Fruit fly (Drosophila melanogaster) whole organism, embryonic: Measurements from ENCODE around the gene AcCoAS.

Source experiments
- CG10147 ChIP-seq: fragments of 200-800 bp; sonication (Bioruptor generic); optimal IDR thresholded peaks from 2 replicates; lab custom pipeline; 2019; ENCODE audit warnings: missing biosample characterization, mild to moderate bottlenecking, missing genetic modification characterization, moderate library complexity
- CG10321 ChIP-seq: fragments of 200-800 bp; sonication (Bioruptor generic); IDR thresholded peaks from 2 replicates; pipeline ENCODE4 v1.3.6; 2022; ENCODE audit warnings: missing biosample characterization, missing genetic modification characterization
- CG12104 ChIP-seq: fragments of 200-800 bp; sonication (Bioruptor generic); optimal IDR thresholded peaks from 3 replicates; lab custom pipeline; 2016; ENCODE audit warnings: missing biosample characterization, missing genetic modification characterization
- CG13894 ChIP-seq: fragments of 200-800 bp; sonication (Bioruptor generic); optimal IDR thresholded peaks from 3 replicates; lab custom pipeline; 2018; ENCODE audit warnings: missing biosample characterization, mild to moderate bottlenecking, missing genetic modification characterization, moderate library complexity
- CG15479 ChIP-seq: fragments of 200-800 bp; sonication (Bioruptor generic); optimal IDR thresholded peaks from 3 replicates; lab custom pipeline; 2019; ENCODE audit warnings: missing biosample characterization, mild to moderate bottlenecking, missing genetic modification characterization, moderate library complexity
- CG2678 ChIP-seq: fragments of 200-800 bp; sonication (Bioruptor generic); optimal IDR thresholded peaks from 3 replicates; lab custom pipeline; 2019; ENCODE audit warnings: missing biosample characterization, mild to moderate bottlenecking, missing genetic modification characterization, moderate library complexity
- CG2712 ChIP-seq: fragments of 200-800 bp; optimal IDR thresholded peaks from 3 replicates; lab custom pipeline; 2019; ENCODE audit warnings: missing biosample characterization, mild to moderate bottlenecking, missing genetic modification characterization, moderate library complexity
- CG6854 ChIP-seq: fragments of 200-800 bp; sonication (Bioruptor generic); optimal IDR thresholded peaks from 3 replicates; lab custom pipeline; 2017; ENCODE audit warnings: missing biosample characterization, mild to moderate bottlenecking, missing genetic modification characterization
- CG7556 ChIP-seq: fragments of 200-800 bp; sonication (Bioruptor generic); optimal IDR thresholded peaks from 2 replicates; lab custom pipeline; 2017; ENCODE audit warnings: missing biosample characterization, mild to moderate bottlenecking, missing genetic modification characterization
- CG7928 ChIP-seq: fragments of 200-800 bp; sonication (Bioruptor generic); optimal IDR thresholded peaks from 2 replicates; lab custom pipeline; 2017; ENCODE audit warnings: missing biosample characterization, mild to moderate bottlenecking, missing genetic modification characterization
- CG8388 ChIP-seq: fragments of 200-800 bp; sonication (Bioruptor generic); optimal IDR thresholded peaks from 2 replicates; lab custom pipeline; 2019; ENCODE audit warnings: missing biosample characterization, mild to moderate bottlenecking, missing genetic modification characterization, moderate library complexity
- CG8924 ChIP-seq: fragments of 200-800 bp; optimal IDR thresholded peaks from 3 replicates; lab custom pipeline; 2019; ENCODE audit warnings: missing biosample characterization, mild to moderate bottlenecking, missing genetic modification characterization, moderate library complexity
- CoRest ChIP-seq: fragments of 200-800 bp; sonication (Bioruptor generic); optimal IDR thresholded peaks from 3 replicates; lab custom pipeline; 2018; ENCODE audit warnings: missing biosample characterization, mild to moderate bottlenecking, missing genetic modification characterization, moderate library complexity
- Dfd ChIP-seq, 2 experiments: fragments of >200 bp; optimal IDR thresholded peaks; 2 replicates each; lab custom pipeline; 2017; ENCODE audit warnings: missing biosample characterization in 2 of 2, missing genetic modification characterization in 2 of 2
- Dp ChIP-seq: fragments of 200-800 bp; sonication (Bioruptor generic); optimal IDR thresholded peaks from 2 replicates; lab custom pipeline; 2018; ENCODE audit warnings: missing biosample characterization, mild to moderate bottlenecking, missing genetic modification characterization, moderate library complexity
- Eip74EF ChIP-seq, 2 experiments: fragments of 200-800 bp in 1 of 2; fragments of >200 bp in 1 of 2; sonication (Bioruptor generic) in 1 of 2; optimal IDR thresholded peaks; 2 replicates each; lab custom pipeline; 2017 to 2019; ENCODE audit warnings: missing biosample characterization in 2 of 2, missing genetic modification characterization in 2 of 2, mild to moderate bottlenecking in 1 of 2, moderate library complexity in 1 of 2
- GATAe ChIP-seq: fragments of 200-800 bp; sonication (Bioruptor generic); conservative IDR thresholded peaks from 2 replicates; pipeline ENCODE4 v1.3.6; 2022; ENCODE audit warnings: missing biosample characterization, missing genetic modification characterization
- Gug ChIP-seq: fragments of 200-800 bp; sonication (Bioruptor generic); IDR thresholded peaks from 4 replicates; pipeline ENCODE4 v1.3.6; 2022; ENCODE audit warnings: missing biosample characterization, missing genetic modification characterization
- HHEX ChIP-seq: fragments of 200-800 bp; sonication (Bioruptor generic); optimal IDR thresholded peaks from 3 replicates; lab custom pipeline; 2017; ENCODE audit warnings: missing biosample characterization, mild to moderate bottlenecking, missing genetic modification characterization, missing genetic modification reagents
- HmgD ChIP-seq: fragments of 200-800 bp; sonication (Bioruptor generic); optimal IDR thresholded peaks from 3 replicates; lab custom pipeline; 2016; ENCODE audit warnings: missing biosample characterization, missing genetic modification characterization
- Mes4 ChIP-seq: fragments of 200-800 bp; sonication (Bioruptor generic); optimal IDR thresholded peaks from 2 replicates; lab custom pipeline; 2016; ENCODE audit warnings: missing biosample characterization, missing genetic modification characterization
- Oli ChIP-seq: fragments of 200-800 bp; sonication (Bioruptor generic); optimal IDR thresholded peaks from 2 replicates; lab custom pipeline; 2018; ENCODE audit warnings: missing biosample characterization, mild to moderate bottlenecking, missing genetic modification characterization, moderate library complexity
- Poxn ChIP-seq: fragments of 200-800 bp; sonication (Bioruptor generic); IDR thresholded peaks from 2 replicates; pipeline ENCODE4 v1.3.6; 2022; ENCODE audit warnings: missing biosample characterization, missing genetic modification characterization
- Sry-δ ChIP-seq: fragments of 200-800 bp; sonication (Bioruptor generic); optimal IDR thresholded peaks from 2 replicates; lab custom pipeline; 2016; ENCODE audit warnings: missing biosample characterization, missing genetic modification characterization
- Taf1 ChIP-seq: fragments of 200-800 bp; sonication (Bioruptor generic); IDR thresholded peaks from 2 replicates; pipeline ENCODE4 v1.3.6; 2022; ENCODE audit warnings: missing biosample characterization, missing genetic modification characterization
- cg ChIP-seq: fragments of 200-800 bp; sonication (Bioruptor generic); optimal IDR thresholded peaks from 3 replicates; lab custom pipeline; 2019; ENCODE audit warnings: missing biosample characterization, mild to moderate bottlenecking, missing genetic modification characterization, moderate library complexity
- chm ChIP-seq: fragments of 200-800 bp; sonication (Bioruptor generic); IDR thresholded peaks from 2 replicates; pipeline ENCODE4 v1.3.6; 2022; ENCODE audit warnings: missing biosample characterization, missing genetic modification characterization
- crol ChIP-seq: fragments of 200-800 bp; sonication (Bioruptor generic); IDR thresholded peaks from 2 replicates; pipeline ENCODE4 v1.3.6; 2022; ENCODE audit warnings: missing biosample characterization, missing genetic modification characterization
- dati ChIP-seq: fragments of 200-800 bp; sonication (Bioruptor generic); IDR thresholded peaks from 2 replicates; pipeline ENCODE4 v1.3.6; 2022; ENCODE audit warnings: missing biosample characterization, missing genetic modification characterization
- dpn ChIP-seq, 2 experiments: fragments of 200-800 bp; sonication (Bioruptor generic); optimal IDR thresholded peaks; 3 replicates each; lab custom pipeline; 2016; ENCODE audit warnings: missing biosample characterization in 2 of 2, missing genetic modification characterization in 2 of 2
- en ChIP-seq: fragments of 200-800 bp; sonication (Bioruptor generic); optimal IDR thresholded peaks from 2 replicates; lab custom pipeline; 2016; ENCODE audit warnings: missing biosample characterization, missing genetic modification characterization
- esg ChIP-seq: fragments of 200-800 bp; sonication (Bioruptor generic); conservative IDR thresholded peaks from 2 replicates; pipeline ENCODE4 v1.3.6; 2022; ENCODE audit warnings: missing biosample characterization, missing genetic modification characterization
- gcm ChIP-seq: fragments of 200-800 bp; sonication (Bioruptor generic); optimal IDR thresholded peaks from 2 replicates; lab custom pipeline; 2019; ENCODE audit warnings: missing biosample characterization, mild to moderate bottlenecking, missing genetic modification characterization, moderate library complexity
- lola ChIP-seq, 3 experiments: fragments of >200 bp in 2 of 3; fragments of 200-800 bp in 1 of 3; sonication (Bioruptor generic) in 1 of 3; optimal IDR thresholded peaks; 2 replicates each; lab custom pipeline; 2017 to 2019; ENCODE audit warnings: missing biosample characterization in 3 of 3, missing genetic modification characterization in 3 of 3, mild to moderate bottlenecking in 1 of 3, moderate library complexity in 1 of 3
- mirr ChIP-seq: fragments of 200-800 bp; sonication (Bioruptor generic); optimal IDR thresholded peaks from 3 replicates; lab custom pipeline; 2018; ENCODE audit warnings: missing biosample characterization, mild to moderate bottlenecking, missing genetic modification characterization
- mld ChIP-seq: fragments of 200-800 bp; sonication (Bioruptor generic); IDR thresholded peaks from 3 replicates; pipeline ENCODE4 v1.3.6; 2022; ENCODE audit warnings: missing biosample characterization, missing genetic modification characterization; ENCODE audit not compliant: partially characterized antibody
- nom ChIP-seq: fragments of 200-800 bp; sonication (Bioruptor generic); optimal IDR thresholded peaks from 2 replicates; lab custom pipeline; 2017; ENCODE audit warnings: missing biosample characterization, missing genetic modification characterization, mild to moderate bottlenecking, moderate library complexity, missing genetic modification reagents
- oc ChIP-seq: fragments of 200-800 bp; sonication (Bioruptor generic); optimal IDR thresholded peaks from 2 replicates; lab custom pipeline; 2018; ENCODE audit warnings: missing biosample characterization, mild to moderate bottlenecking, missing genetic modification characterization, moderate library complexity
- odd ChIP-seq: fragments of 200-800 bp; sonication (Bioruptor generic); optimal IDR thresholded peaks from 2 replicates; lab custom pipeline; 2017; ENCODE audit warnings: missing biosample characterization, mild to moderate bottlenecking, missing genetic modification characterization
- pho ChIP-seq: fragments of 200-800 bp; sonication (Bioruptor generic); optimal IDR thresholded peaks from 2 replicates; lab custom pipeline; 2016; ENCODE audit warnings: missing biosample characterization, missing genetic modification characterization
- salm ChIP-seq: fragments of 200-800 bp; sonication (Bioruptor generic); optimal IDR thresholded peaks from 2 replicates; lab custom pipeline; 2018; ENCODE audit warnings: missing biosample characterization, mild to moderate bottlenecking, missing genetic modification characterization
- sqz ChIP-seq: fragments of 200-800 bp; sonication (Bioruptor generic); optimal IDR thresholded peaks from 3 replicates; lab custom pipeline; 2018; ENCODE audit warnings: missing biosample characterization, mild to moderate bottlenecking, missing genetic modification characterization
- tna ChIP-seq: fragments of 200-800 bp; sonication (Bioruptor generic); IDR thresholded peaks from 2 replicates; pipeline ENCODE4 v1.3.6; 2022; ENCODE audit warnings: missing biosample characterization, missing genetic modification characterization; ENCODE audit not compliant: partially characterized antibody
- twi ChIP-seq: fragments of 200-800 bp; optimal IDR thresholded peaks from 2 replicates; lab custom pipeline; 2019; ENCODE audit warnings: missing biosample characterization, mild to moderate bottlenecking, missing genetic modification characterization, moderate library complexity
- tx ChIP-seq: fragments of 200-800 bp; sonication (Bioruptor generic); optimal IDR thresholded peaks from 2 replicates; lab custom pipeline; 2016; ENCODE audit warnings: missing biosample characterization, missing genetic modification characterization
- vvl ChIP-seq: fragments of 200-800 bp; sonication (Bioruptor generic); IDR thresholded peaks from 2 replicates; pipeline ENCODE4 v1.3.6; 2022; ENCODE audit warnings: missing biosample characterization, missing genetic modification characterization
- yki ChIP-seq: fragments of >200 bp; optimal IDR thresholded peaks from 3 replicates; lab custom pipeline; 2018

AcCoAS gene

DNA sequence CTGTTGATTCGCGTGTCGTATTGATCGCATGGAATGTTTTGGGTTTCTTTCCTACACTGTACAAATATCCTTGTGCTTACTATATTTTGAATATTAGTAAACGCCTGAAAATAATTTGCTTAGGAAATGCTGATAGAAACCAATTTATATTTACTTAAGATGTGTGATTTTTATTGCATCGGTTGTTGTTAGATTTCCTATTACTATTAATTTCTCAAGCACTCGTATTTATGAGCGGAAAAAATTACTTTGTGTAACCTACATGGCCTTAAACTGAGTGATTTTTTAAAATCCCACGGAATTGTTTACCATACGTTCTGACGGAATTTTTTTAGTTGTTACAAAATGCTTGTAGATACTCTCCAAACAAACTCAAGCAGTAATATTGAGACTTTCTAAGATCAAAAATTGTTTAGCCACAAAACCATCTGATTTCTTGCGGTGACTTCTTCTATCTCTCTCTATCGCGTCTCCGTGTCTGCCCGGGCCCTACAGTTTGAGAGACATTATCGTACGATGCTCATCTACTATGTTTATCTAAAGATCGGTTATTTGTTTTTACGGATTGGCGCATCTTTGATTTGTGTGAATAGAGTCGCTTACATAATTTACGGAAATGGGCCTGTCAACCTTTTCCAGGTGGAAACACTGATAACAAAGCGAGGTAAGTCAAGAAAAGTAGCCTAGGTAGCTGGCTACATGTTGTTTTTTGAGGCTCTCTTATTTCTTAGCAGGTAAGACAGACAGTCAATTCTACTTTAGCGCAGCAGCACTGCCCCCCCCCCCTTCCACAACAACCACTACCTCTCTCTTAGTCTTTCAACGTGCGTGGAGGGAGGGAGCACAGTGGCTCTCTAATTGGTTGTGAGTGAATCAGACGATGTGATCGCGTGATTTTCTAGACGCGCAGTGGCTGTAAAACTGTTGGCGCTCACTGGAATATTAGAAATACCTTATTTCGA is 3.5 kb downstream of the AcCoAS start (continued):
- TF ChIP-seq mirr (GFP tag; lab: Kevin White, UChicago) = peak; percentile 18
- TF ChIP-seq GATAe (GFP tag; lab: Robert Waterston, UW) = no peak
- peak in 1 of 2 experiments; percentile 11 for TF ChIP-seq Eip74EF (GFP tag; optimal IDR thresholded peaks at IDR 0.05; lab: Kevin White, UChicago)
- no peak for TF ChIP-seq mld
- peak; percentile 10 for TF ChIP-seq HmgD (GFP tag; lab: Kevin White, UChicago)
- TF ChIP-seq odd (GFP tag; lab: Kevin White, UChicago) = peak; percentile 39
- 0 out of 4 replicates have a peak, but pooled peaks have one; percentile 5 for TF ChIP-seq Gug (GFP tag; lab: Robert Waterston, UW)
- peak; percentile 62 for TF ChIP-seq CG8388 (GFP tag; lab: Kevin White, UChicago)
- TF ChIP-seq CG7556 = peak; percentile 80
- TF ChIP-seq Oli (tag; lab: Kevin White, UChicago) = peak; percentile 78
- no peak for TF ChIP-seq Mes4
- peak; percentile 63 for TF ChIP-seq CG15479
- TF ChIP-seq yki (lab: Kevin White, UChicago) = no peak
- TF ChIP-seq CoRest = peak; percentile 76
- TF ChIP-seq Dp (GFP tag; lab: Kevin White, UChicago) = peak; percentile 32
- peak; percentile 0 for TF ChIP-seq oc (tag; lab: Kevin White, UChicago)
- peak; percentile 53 to 61 for TF ChIP-seq dpn (GFP tag; optimal IDR thresholded peaks at IDR 0.05; lab: Kevin White, UChicago)
- peak; percentile 38 for TF ChIP-seq en (GFP tag; lab: Kevin White, UChicago)
- peak; percentile 36 for TF ChIP-seq esg (GFP tag; lab: Robert Waterston, UW)
- TF ChIP-seq CG12104 (GFP tag; lab: Kevin White, UChicago) = peak; percentile 75
- TF ChIP-seq Poxn (GFP tag; lab: Robert Waterston, UW) = no peak
- TF ChIP-seq sqz (GFP tag; lab: Kevin White, UChicago) = peak; percentile 29
- peak; percentile 36 for TF ChIP-seq HHEX (GFP tag; lab: Kevin White, UChicago)
- TF ChIP-seq chm (GFP tag; lab: Robert Waterston, UW) = peak; percentile 19; the same call in 1 of the 2 replicates
- TF ChIP-seq CG10321 (GFP tag; lab: Robert Waterston, UW) = no peak
- peak; percentile 36 for TF ChIP-seq twi (tag; lab: Kevin White, UChicago)
- TF ChIP-seq Dfd (GFP tag; optimal IDR thresholded peaks at IDR 0.05; lab: Kevin White, UChicago) = no peak
- TF ChIP-seq tx = peak; percentile 43
- TF ChIP-seq tna (GFP tag; lab: Robert Waterston, UW) = no peak
- TF ChIP-seq CG7928 (GFP tag; lab: Kevin White, UChicago) = peak; percentile 8
- no peak for TF ChIP-seq nom (GFP tag; lab: Kevin White, UChicago)
- TF ChIP-seq CG10147 (GFP tag; lab: Kevin White, UChicago) = peak; percentile 41
- TF ChIP-seq pho (GFP tag; lab: Kevin White, UChicago) = peak; percentile 47
- peak in 1 of 3 experiments; percentile 79 for TF ChIP-seq lola (GFP tag; optimal IDR thresholded peaks at IDR 0.05; lab: Kevin White, UChicago)
- TF ChIP-seq cg (GFP tag; lab: Kevin White, UChicago) = no peak
- TF ChIP-seq Taf1 (GFP tag; lab: Robert Waterston, UW) = no peak; the same call in 1 of the 2 replicates
- TF ChIP-seq CG2678 (tag; lab: Kevin White, UChicago) = peak; percentile 79
- TF ChIP-seq Sry-δ (GFP tag; lab: Kevin White, UChicago) = peak; percentile 12
- no peak for TF ChIP-seq salm (tag; lab: Kevin White, UChicago)
- TF ChIP-seq gcm (GFP tag; lab: Kevin White, UChicago) = peak; percentile 20
- TF ChIP-seq CG6854 (GFP tag; lab: Kevin White, UChicago) = no peak
- peak; percentile 7 for TF ChIP-seq CG13894
- peak; percentile 68 for TF ChIP-seq CG8924
- TF ChIP-seq CG2712 = peak; percentile 73
- peak; percentile 7; the same call in 1 of the 2 replicates for TF ChIP-seq vvl
- TF ChIP-seq crol (GFP tag; lab: Robert Waterston, UW) = peak; percentile 96
- TF ChIP-seq dati (GFP tag; lab: Robert Waterston, UW) = no peak
